Fruit fly (Drosophila melanogaster) whole organism, embryonic: ENCODE results near the gene CG32681.

Source experiments
- Atf6 ChIP-seq: fragments of 200-800 bp; sonication (Bioruptor generic); IDR thresholded peaks from 2 replicates; pipeline ENCODE4 v1.3.6; 2022; ENCODE audit warnings: missing biosample characterization, missing genetic modification characterization
- B-H1 ChIP-seq: fragments of 200-800 bp; sonication (Bioruptor generic); IDR thresholded peaks from 3 replicates; pipeline ENCODE4 v1.3.6; 2022; ENCODE audit warnings: missing biosample characterization, missing genetic modification characterization
- BEAF-32 ChIP-seq: fragments of 200-800 bp; sonication (Bioruptor generic); optimal IDR thresholded peaks from 3 replicates; lab custom pipeline; 2017; ENCODE audit warnings: missing biosample characterization, missing genetic modification characterization, mild to moderate bottlenecking, moderate library complexity, missing genetic modification reagents
- Blimp-1 ChIP-seq: fragments of 200-800 bp; sonication (Bioruptor generic); optimal IDR thresholded peaks from 3 replicates; lab custom pipeline; 2018; ENCODE audit warnings: missing biosample characterization, missing genetic modification characterization, mild to moderate bottlenecking, moderate library complexity, missing genetic modification reagents
- C15 ChIP-seq: fragments of 200-800 bp; sonication (Bioruptor generic); IDR thresholded peaks from 3 replicates; pipeline ENCODE4 v1.3.6; 2022; ENCODE audit warnings: missing biosample characterization, missing genetic modification characterization
- CG1024 ChIP-seq: fragments of 200-800 bp; sonication (Bioruptor generic); IDR thresholded peaks from 2 replicates; pipeline ENCODE4 v1.3.6; 2022; ENCODE audit warnings: missing biosample characterization, missing genetic modification characterization
- CG10274 ChIP-seq: fragments of 200-800 bp; sonication (Bioruptor generic); optimal IDR thresholded peaks from 3 replicates; lab custom pipeline; 2017; ENCODE audit warnings: missing biosample characterization, mild to moderate bottlenecking, missing genetic modification characterization
- CG1603 ChIP-seq: fragments of 200-800 bp; sonication (Bioruptor generic); optimal IDR thresholded peaks from 2 replicates; lab custom pipeline; 2019; ENCODE audit warnings: missing biosample characterization, mild to moderate bottlenecking, missing genetic modification characterization, moderate library complexity
- CG16863 ChIP-seq: fragments of 200-800 bp; sonication (Bioruptor generic); optimal IDR thresholded peaks from 3 replicates; lab custom pipeline; 2016; ENCODE audit warnings: missing biosample characterization, missing genetic modification characterization
- CG17186 ChIP-seq: fragments of 200-800 bp; sonication (Bioruptor generic); optimal IDR thresholded peaks from 3 replicates; lab custom pipeline; 2017; ENCODE audit warnings: missing biosample characterization, missing genetic modification reagents, missing genetic modification characterization
- CG18011 ChIP-seq: fragments of 200-800 bp; sonication (Bioruptor generic); optimal IDR thresholded peaks from 2 replicates; lab custom pipeline; 2017; ENCODE audit warnings: missing biosample characterization, missing genetic modification characterization, mild to moderate bottlenecking, moderate library complexity, missing genotype
- CG2678 ChIP-seq: fragments of 200-800 bp; sonication (Bioruptor generic); optimal IDR thresholded peaks from 3 replicates; lab custom pipeline; 2019; ENCODE audit warnings: missing biosample characterization, mild to moderate bottlenecking, missing genetic modification characterization, moderate library complexity
- CG31365 ChIP-seq: fragments of 200-800 bp; sonication (Bioruptor generic); optimal IDR thresholded peaks from 2 replicates; lab custom pipeline; 2018; ENCODE audit warnings: missing biosample characterization, mild to moderate bottlenecking, missing genetic modification characterization
- CG34224 ChIP-seq: fragments of 200-800 bp; sonication (Bioruptor generic); IDR thresholded peaks from 3 replicates; pipeline ENCODE4 v1.3.6; 2022; ENCODE audit warnings: missing biosample characterization, missing genetic modification characterization; ENCODE audit not compliant: partially characterized antibody
- CG4730 ChIP-seq: fragments of 200-800 bp; sonication (Bioruptor generic); IDR thresholded peaks from 2 replicates; pipeline ENCODE4 v1.3.6; 2022; ENCODE audit warnings: missing biosample characterization, missing genetic modification characterization
- CG7839 ChIP-seq: fragments of 200-800 bp; sonication (Bioruptor generic); optimal IDR thresholded peaks from 3 replicates; lab custom pipeline; 2018; ENCODE audit warnings: missing biosample characterization, mild to moderate bottlenecking, missing genetic modification characterization, moderate library complexity
- CkIIα-i1 ChIP-seq: fragments of 200-800 bp; sonication (Bioruptor generic); IDR thresholded peaks from 2 replicates; pipeline ENCODE4 v1.3.6; 2022; ENCODE audit warnings: missing biosample characterization, missing genetic modification characterization
- D ChIP-seq, 2 experiments: fragments of 200-800 bp in 1 of 2; fragments of >200 bp in 1 of 2; sonication (Bioruptor generic) in 1 of 2; optimal IDR thresholded peaks; 2 replicates in 1 of 2; 3 replicates in 1 of 2; lab custom pipeline; 2017; ENCODE audit warnings: mild to moderate bottlenecking in 1 of 2, missing biosample characterization in 1 of 2, missing genetic modification characterization in 1 of 2, missing genetic modification reagents in 1 of 2
- Elba2 ChIP-seq: fragments of 200-800 bp; sonication (Bioruptor generic); optimal IDR thresholded peaks from 3 replicates; lab custom pipeline; 2016; ENCODE audit warnings: missing biosample characterization, missing genetic modification characterization
- H2.0 ChIP-seq: fragments of 200-800 bp; sonication (Bioruptor generic); IDR thresholded peaks from 2 replicates; pipeline ENCODE4 v1.3.6; 2022; ENCODE audit warnings: missing biosample characterization, missing genetic modification characterization
- HLH54F ChIP-seq: fragments of 200-800 bp; sonication (Bioruptor generic); optimal IDR thresholded peaks from 3 replicates; lab custom pipeline; 2016; ENCODE audit warnings: missing biosample characterization, missing genetic modification characterization
- Hand ChIP-seq: fragments of 200-800 bp; sonication (Bioruptor generic); optimal IDR thresholded peaks from 2 replicates; lab custom pipeline; 2017; ENCODE audit warnings: mild to moderate bottlenecking, missing biosample characterization, missing genetic modification reagents, missing genetic modification characterization
- Hey ChIP-seq: fragments of 200-800 bp; sonication (Bioruptor generic); optimal IDR thresholded peaks from 3 replicates; lab custom pipeline; 2018; ENCODE audit warnings: missing biosample characterization, mild to moderate bottlenecking, missing genetic modification characterization
- Hmr ChIP-seq: fragments of 200-800 bp; sonication (Bioruptor generic); optimal IDR thresholded peaks from 3 replicates; lab custom pipeline; 2017; ENCODE audit warnings: mild to moderate bottlenecking, missing biosample characterization, missing genetic modification reagents, missing genetic modification characterization
- MBD-R2 ChIP-seq: fragments of 200-800 bp; sonication (Bioruptor generic); IDR thresholded peaks from 2 replicates; pipeline ENCODE4 v1.3.6; 2022; ENCODE audit warnings: missing biosample characterization, missing genetic modification characterization
- Myb ChIP-seq: fragments of 200-800 bp; sonication (Bioruptor generic); optimal IDR thresholded peaks from 2 replicates; lab custom pipeline; 2016; ENCODE audit warnings: missing biosample characterization, missing genetic modification characterization
- Pdp1 ChIP-seq, 2 experiments: fragments of 200-800 bp; sonication (Bioruptor generic); optimal IDR thresholded peaks; 3 replicates each; lab custom pipeline; 2016; ENCODE audit warnings: missing biosample characterization in 2 of 2, missing genetic modification characterization in 2 of 2, mild to moderate bottlenecking in 1 of 2, moderate library complexity in 1 of 2
- YL-1 ChIP-seq: fragments of 200-800 bp; sonication (Bioruptor generic); optimal IDR thresholded peaks from 3 replicates; lab custom pipeline; 2017; ENCODE audit warnings: missing biosample characterization, mild to moderate bottlenecking, missing genetic modification characterization
- ap ChIP-seq: fragments of 200-800 bp; sonication (Bioruptor generic); IDR thresholded peaks from 2 replicates; pipeline ENCODE4 v1.3.6; 2022; ENCODE audit warnings: missing biosample characterization, missing genetic modification characterization
- ara ChIP-seq: fragments of 200-800 bp; sonication (Bioruptor generic); IDR thresholded peaks from 2 replicates; pipeline ENCODE4 v1.3.6; 2022; ENCODE audit warnings: missing biosample characterization, missing genetic modification characterization
- bbx ChIP-seq: fragments of 200-800 bp; sonication (Bioruptor generic); IDR thresholded peaks from 2 replicates; pipeline ENCODE4 v1.3.6; 2022; ENCODE audit warnings: missing biosample characterization, missing genetic modification characterization; ENCODE audit not compliant: partially characterized antibody
- dmrt11E ChIP-seq: fragments of 200-800 bp; sonication (Bioruptor generic); optimal IDR thresholded peaks from 3 replicates; lab custom pipeline; 2018; ENCODE audit warnings: missing biosample characterization, mild to moderate bottlenecking, missing genetic modification characterization, moderate library complexity
- dpn ChIP-seq, 2 experiments: fragments of 200-800 bp; sonication (Bioruptor generic); optimal IDR thresholded peaks; 3 replicates each; lab custom pipeline; 2016; ENCODE audit warnings: missing biosample characterization in 2 of 2, missing genetic modification characterization in 2 of 2
- gem ChIP-seq: fragments of 200-800 bp; sonication (Bioruptor generic); optimal IDR thresholded peaks from 2 replicates; lab custom pipeline; 2019; ENCODE audit warnings: missing biosample characterization, mild to moderate bottlenecking, missing genetic modification characterization, moderate library complexity
- grn ChIP-seq: fragments of 200-800 bp; sonication (Bioruptor generic); optimal IDR thresholded peaks from 3 replicates; lab custom pipeline; 2017; ENCODE audit warnings: missing biosample characterization, missing genetic modification characterization
- hbn ChIP-seq: fragments of 200-800 bp; sonication (Bioruptor generic); IDR thresholded peaks from 2 replicates; pipeline ENCODE4 v1.3.6; 2022; ENCODE audit warnings: missing biosample characterization, missing genetic modification characterization; ENCODE audit not compliant: partially characterized antibody
- lab ChIP-seq: fragments of 200-800 bp; sonication (Bioruptor generic); optimal IDR thresholded peaks from 3 replicates; lab custom pipeline; 2017; ENCODE audit warnings: missing biosample characterization, missing genetic modification characterization, mild to moderate bottlenecking, moderate library complexity, missing genetic modification reagents
- lov ChIP-seq, 2 experiments: fragments of 200-800 bp in 1 of 2; fragments of >200 bp in 1 of 2; sonication (Bioruptor generic) in 1 of 2; IDR thresholded peaks in 1 of 2; optimal IDR thresholded peaks in 1 of 2; 2 replicates in 1 of 2; 3 replicates in 1 of 2; pipeline versions ENCODE4 v1.3.6 to Lab custom; 2017 to 2022; ENCODE audit warnings: missing biosample characterization in 1 of 2, missing genetic modification characterization in 1 of 2
- mirr ChIP-seq: fragments of 200-800 bp; sonication (Bioruptor generic); optimal IDR thresholded peaks from 3 replicates; lab custom pipeline; 2018; ENCODE audit warnings: missing biosample characterization, mild to moderate bottlenecking, missing genetic modification characterization
- nau ChIP-seq: fragments of 200-800 bp; sonication (Bioruptor generic); optimal IDR thresholded peaks from 3 replicates; lab custom pipeline; 2017; ENCODE audit warnings: missing biosample characterization, mild to moderate bottlenecking, missing genetic modification characterization, missing genetic modification reagents
- onecut ChIP-seq: fragments of 200-800 bp; sonication (Bioruptor generic); IDR thresholded peaks from 2 replicates; pipeline ENCODE4 v1.3.6; 2022; ENCODE audit warnings: missing biosample characterization, missing genetic modification characterization
- row ChIP-seq: fragments of 200-800 bp; sonication (Bioruptor generic); IDR thresholded peaks from 3 replicates; pipeline ENCODE4 v1.3.6; 2022; ENCODE audit warnings: missing biosample characterization, missing genetic modification characterization
- sd ChIP-seq: fragments of 200-800 bp; sonication (Bioruptor generic); optimal IDR thresholded peaks from 3 replicates; lab custom pipeline; 2018; ENCODE audit warnings: missing biosample characterization, mild to moderate bottlenecking, missing genetic modification characterization, moderate library complexity
- sens ChIP-seq: fragments of 200-800 bp; sonication (Bioruptor generic); peaks from one replicate; lab custom pipeline; 2016; ENCODE audit warnings: missing biosample characterization, missing genetic modification characterization
- sens-2 ChIP-seq: fragments of 200-800 bp; sonication (Bioruptor generic); IDR thresholded peaks from 2 replicates; pipeline ENCODE4 v1.3.6; 2022; ENCODE audit warnings: missing biosample characterization, missing genetic modification characterization
- so ChIP-seq: fragments of 200-800 bp; sonication (Bioruptor generic); IDR thresholded peaks from 3 replicates; pipeline ENCODE4 v1.3.6; 2022; ENCODE audit warnings: missing biosample characterization, missing genetic modification characterization
- trem ChIP-seq: fragments of 200-800 bp; optimal IDR thresholded peaks from 3 replicates; lab custom pipeline; 2019; ENCODE audit warnings: missing biosample characterization, mild to moderate bottlenecking, missing genetic modification characterization, moderate library complexity
- zen ChIP-seq: fragments of 200-800 bp; sonication (Bioruptor generic); optimal IDR thresholded peaks from 3 replicates; lab custom pipeline; 2018; ENCODE audit warnings: missing biosample characterization, mild to moderate bottlenecking, missing genetic modification characterization, moderate library complexity

CG32681 gene

dm6 chrX:10364556-10365227, 16.5 kb downstream of the CG32681 start (continued):
- TF ChIP-seq nau (GFP tag; lab: Kevin White, UChicago) (no peak), mirr (GFP tag; lab: Kevin White, UChicago) (no peak), Atf6 (no peak), CG4730 (no peak), CG17186 (GFP tag; lab: Kevin White, UChicago) (no peak), CG2678 (peak; percentile 3), Hey (no peak), onecut (GFP tag; lab: Robert Waterston, UW) (no peak), Hand (no peak), so (GFP tag; lab: Robert Waterston, UW) (0 out of 3 replicates have a peak, but pooled peaks have one; percentile 15), H2.0 (no peak), trem (tag; lab: Kevin White, UChicago) (no peak), MBD-R2 (GFP tag; lab: Robert Waterston, UW) (no peak), sens (GFP tag; lab: Kevin White, UChicago) (peak; percentile 57), CG7839 (tag; lab: Kevin White, UChicago) (no peak), sens-2 (GFP tag; lab: Robert Waterston, UW) (no peak), CkIIα-i1 (no peak), bbx (GFP tag; lab: Robert Waterston, UW) (peak; percentile 6; the same call in 1 of the 2 replicates), Hmr (GFP tag; lab: Kevin White, UChicago) (no peak), C15 (no peak), lov (optimal IDR thresholded peaks at IDR 0.05; lab: Kevin White, UChicago) (no peak), lov (GFP tag; IDR thresholded peaks at IDR 0.05; lab: Robert Waterston, UW) (no peak), sd (tag; lab: Kevin White, UChicago) (peak; percentile 3), CG18011 (GFP tag; lab: Kevin White, UChicago) (no peak), B-H1 (GFP tag; lab: Robert Waterston, UW) (no peak), gem (tag; lab: Kevin White, UChicago) (peak; percentile 14), Pdp1 (GFP tag; optimal IDR thresholded peaks at IDR 0.05; lab: Kevin White, UChicago) (peak in 1 of 2 experiments; percentile 30), CG31365 (tag; lab: Kevin White, UChicago) (no peak), CG16863 (peak; percentile 3), CG10274 (GFP tag; lab: Kevin White, UChicago) (no peak), CG1024 (GFP tag; lab: Robert Waterston, UW) (no peak), CG1603 (tag; lab: Kevin White, UChicago) (peak; percentile 22), YL-1 (no peak), row (GFP tag; lab: Robert Waterston, UW) (no peak), dmrt11E (tag; lab: Kevin White, UChicago) (peak; percentile 23), CG34224 (GFP tag; lab: Robert Waterston, UW) (no peak), grn (GFP tag; lab: Kevin White, UChicago) (peak; percentile 63), HLH54F (GFP tag; lab: Kevin White, UChicago) (no peak), Blimp-1 (GFP tag; lab: Kevin White, UChicago) (peak; percentile 19), dpn (GFP tag; optimal IDR thresholded peaks at IDR 0.05; lab: Kevin White, UChicago) (no peak), ara (GFP tag; lab: Robert Waterston, UW) (0 out of 2 replicates have a peak, but pooled peaks have one; percentile 17), Myb (GFP tag; lab: Kevin White, UChicago) (peak; percentile 8), BEAF-32 (GFP tag; lab: Kevin White, UChicago) (no peak), lab (GFP tag; lab: Kevin White, UChicago) (peak; percentile 20), hbn (GFP tag; lab: Robert Waterston, UW) (no peak), Elba2 (peak; percentile 96), D (optimal IDR thresholded peaks at IDR 0.05; lab: Kevin White, UChicago) (no peak), D (GFP tag; optimal IDR thresholded peaks at IDR 0.05; lab: Kevin White, UChicago) (peak; percentile 7), zen (tag; lab: Kevin White, UChicago) (no peak), ap (GFP tag; lab: Robert Waterston, UW) (no peak)
